Worm (Caenorhabditis elegans) whole organism, L4 larva: ENCODE results near the gene T24H7.8.

Source experiments
- ama-1 ChIP-seq: fragments of 150-350 bp; optimal IDR thresholded peaks from 2 replicates; lab custom pipeline; 2014; ENCODE audit warnings: inconsistent platforms, mixed read lengths
- jun-1 ChIP-seq: fragments of 150-350 bp; optimal IDR thresholded peaks from 2 replicates; lab custom pipeline; 2014; ENCODE audit warnings: missing biosample characterization, missing genetic modification reagents, missing genetic modification characterization
- lim-7 ChIP-seq: fragments of 200-800 bp; sonication (Bioruptor generic); IDR thresholded peaks from 2 replicates; pipeline ENCODE4 v1.3.6; 2022; ENCODE audit warnings: missing genetic modification characterization, missing compliant biosample characterization
- lin-1 ChIP-seq: fragments of 200-800 bp; sonication (Bioruptor generic); IDR thresholded peaks from 2 replicates; pipeline ENCODE4 v1.3.6; 2022; ENCODE audit warnings: missing genetic modification reagents, missing genetic modification characterization, missing compliant biosample characterization
- lin-15B ChIP-seq: fragments of 150-350 bp; sonication (generic microtip); optimal IDR thresholded peaks from 3 replicates; lab custom pipeline; 2014; ENCODE audit warnings: missing biosample characterization, missing genetic modification characterization
- mxl-3 ChIP-seq: fragments of 200-800 bp; sonication (Bioruptor generic); optimal IDR thresholded peaks from 2 replicates; lab custom pipeline; 2018; ENCODE audit warnings: mild to moderate bottlenecking, missing genetic modification characterization, missing compliant biosample characterization
- nhr-28 ChIP-seq: fragments of 150-350 bp; optimal IDR thresholded peaks from 2 replicates; lab custom pipeline; 2014; ENCODE audit warnings: missing biosample characterization, missing genetic modification characterization
- nhr-76 ChIP-seq: fragments of 150-350 bp; optimal IDR thresholded peaks from 2 replicates; lab custom pipeline; 2014; ENCODE audit warnings: missing biosample characterization, missing genetic modification characterization
- rbr-2 ChIP-seq: sonication (generic microtip); optimal IDR thresholded peaks from 2 replicates; lab custom pipeline; 2016; ENCODE audit warnings: missing genotype, missing genetic modification characterization, missing compliant biosample characterization
- snpc-4 ChIP-seq: fragments of 150-350 bp; optimal IDR thresholded peaks from 2 replicates; lab custom pipeline; 2014; ENCODE audit warnings: missing biosample characterization, missing genetic modification characterization
- tra-1 ChIP-seq: fragments of 200-800 bp; sonication (Bioruptor generic); IDR thresholded peaks from 2 replicates; pipeline ENCODE4 v1.3.6; 2022; ENCODE audit warnings: missing genetic modification reagents, missing genetic modification characterization, missing compliant biosample characterization
- unc-130 ChIP-seq: sonication (generic microtip); optimal IDR thresholded peaks from 2 replicates; lab custom pipeline; 2016; ENCODE audit warnings: missing genetic modification reagents, missing genetic modification characterization, missing compliant biosample characterization
- unc-62 ChIP-seq, 3 experiments: fragments of 150-350 bp in 1 of 3; sonication (generic microtip); optimal IDR thresholded peaks in 2 of 3; peaks in 1 of 3; 1 replicate in 1 of 3; 2 replicates in 2 of 3; lab custom pipeline; 2014 to 2017; ENCODE audit warnings: missing biosample characterization in 3 of 3, missing genetic modification characterization in 3 of 3, missing genetic modification reagents in 3 of 3, missing genotype in 1 of 3

ce11 chrII:6207252-6207651 is 34.6 kb upstream of the T24H7.8 start:
- TF ChIP-seq snpc-4 (tag; lab: Kevin White, UChicago), result no peak
- TF ChIP-seq unc-62 (GFP tag; optimal IDR thresholded peaks at IDR 0.05 in 1 of 2; lab: Kevin White, UChicago), result no peak
- no peak for TF ChIP-seq unc-62 (tag; optimal IDR thresholded peaks at IDR 0.05; lab: Kevin White, UChicago)
- TF ChIP-seq tra-1 (GFP tag; lab: Robert Waterston, UW), result no peak
- no peak for TF ChIP-seq jun-1 (tag; lab: Kevin White, UChicago)
- TF ChIP-seq lin-15B (tag; lab: Kevin White, UChicago), result no peak
- no peak for TF ChIP-seq nhr-28 (tag; lab: Kevin White, UChicago)
- no peak for TF ChIP-seq lin-1
- no peak for TF ChIP-seq mxl-3 (GFP tag; lab: Kevin White, UChicago)
- TF ChIP-seq ama-1 (lab: Kevin White, UChicago), result no peak
- TF ChIP-seq rbr-2 (tag; lab: Kevin White, UChicago), result no peak
- TF ChIP-seq unc-130, result no peak
- TF ChIP-seq lim-7 (GFP tag; lab: Robert Waterston, UW), result no peak
- TF ChIP-seq nhr-76 (tag; lab: Kevin White, UChicago), result no peak
